Worm (Caenorhabditis elegans) whole organism, early embryonic: ENCODE results near the gene snt-2.

Source experiments
- B0310.2 ChIP-seq: sonication (generic microtip); optimal IDR thresholded peaks from 2 replicates; lab custom pipeline; 2016; ENCODE audit warnings: mild to moderate bottlenecking, missing genetic modification characterization, missing compliant biosample characterization
- F13C5.2 ChIP-seq: sonication (generic microtip); optimal IDR thresholded peaks from 2 replicates; lab custom pipeline; 2017; ENCODE audit warnings: mild to moderate bottlenecking, missing genetic modification characterization, inconsistent platforms, missing compliant biosample characterization
- aly-1 ChIP-seq: sonication (generic microtip); optimal IDR thresholded peaks from 2 replicates; lab custom pipeline; 2016; ENCODE audit warnings: missing genetic modification characterization, missing compliant biosample characterization
- ama-1 ChIP-seq: fragments of 150-350 bp; optimal IDR thresholded peaks from 2 replicates; lab custom pipeline; 2014
- ceh-13 ChIP-seq: fragments of 200-800 bp; sonication (Bioruptor generic); optimal IDR thresholded peaks from 2 replicates; lab custom pipeline; 2018; ENCODE audit warnings: mild to moderate bottlenecking, missing genetic modification characterization, missing compliant biosample characterization
- ceh-36 ChIP-seq: sonication (generic microtip); optimal IDR thresholded peaks from 2 replicates; lab custom pipeline; 2016; ENCODE audit warnings: missing genetic modification characterization, inconsistent platforms, missing compliant biosample characterization
- ets-7 ChIP-seq: sonication (generic microtip); optimal IDR thresholded peaks from 2 replicates; lab custom pipeline; 2016; ENCODE audit warnings: missing genotype, missing genetic modification characterization, missing compliant biosample characterization
- flt-1 ChIP-seq: fragments of 200-800 bp; sonication (Bioruptor generic); IDR thresholded peaks from 2 replicates; pipeline ENCODE4 v1.3.6; 2022; ENCODE audit warnings: missing genetic modification characterization, missing compliant biosample characterization
- hmbx-1 ChIP-seq: sonication (generic microtip); optimal IDR thresholded peaks from 2 replicates; lab custom pipeline; 2016; ENCODE audit warnings: mild to moderate bottlenecking, missing genetic modification characterization, missing compliant biosample characterization
- hmg-4 ChIP-seq: fragments of 200-800 bp; sonication (Bioruptor generic); optimal IDR thresholded peaks from 2 replicates; lab custom pipeline; 2018; ENCODE audit warnings: mild to moderate bottlenecking, missing genetic modification characterization, missing compliant biosample characterization
- hnd-1 ChIP-seq: sonication (generic microtip); optimal IDR thresholded peaks from 2 replicates; lab custom pipeline; 2016; ENCODE audit warnings: missing genetic modification characterization, missing compliant biosample characterization
- pes-1 ChIP-seq: fragments of 200-800 bp; sonication (Bioruptor generic); IDR thresholded peaks from 2 replicates; pipeline ENCODE4 v1.3.6; 2022; ENCODE audit warnings: missing genetic modification reagents, missing genetic modification characterization, missing compliant biosample characterization
- scrt-1 ChIP-seq: fragments of 200-800 bp; sonication (Bioruptor generic); IDR thresholded peaks from 2 replicates; pipeline ENCODE4 v1.3.6; 2022; ENCODE audit warnings: missing genetic modification characterization, missing compliant biosample characterization
- sea-1 ChIP-seq: fragments of 200-800 bp; sonication (Bioruptor generic); conservative IDR thresholded peaks from 2 replicates; pipeline ENCODE4 v1.3.6; 2022; ENCODE audit warnings: missing genetic modification characterization, missing compliant biosample characterization
- tbx-11 ChIP-seq: fragments of 200-800 bp; sonication (Bioruptor generic); IDR thresholded peaks from 2 replicates; pipeline ENCODE4 v1.3.6; 2022; ENCODE audit warnings: missing genetic modification characterization, missing compliant biosample characterization
- tbx-37 ChIP-seq: fragments of 200-800 bp; sonication (Bioruptor generic); conservative IDR thresholded peaks from 2 replicates; pipeline ENCODE4 v1.3.6; 2022; ENCODE audit warnings: missing genetic modification reagents, missing genetic modification characterization, missing compliant biosample characterization
- tra-4 ChIP-seq: sonication (generic microtip); optimal IDR thresholded peaks from 2 replicates; lab custom pipeline; 2017; ENCODE audit warnings: missing genetic modification characterization, missing compliant biosample characterization

The snt-2 gene

ce11 chrIII:789604-790003 is 3.9 kb downstream of the snt-2 start:
- no peak for TF ChIP-seq flt-1
- TF ChIP-seq ama-1 (lab: Kevin White, UChicago) = no peak
- no peak for TF ChIP-seq sea-1 (GFP tag; lab: Robert Waterston, UW)
- no peak for TF ChIP-seq hmbx-1 (tag; lab: Kevin White, UChicago)
- TF ChIP-seq hmg-4 (GFP tag; lab: Kevin White, UChicago) = no peak
- TF ChIP-seq tbx-37 (GFP tag; lab: Robert Waterston, UW) = no peak
- no peak for TF ChIP-seq tra-4 (tag; lab: Kevin White, UChicago)
- no peak for TF ChIP-seq ets-7 (tag; lab: Kevin White, UChicago)
- TF ChIP-seq pes-1 (GFP tag; lab: Robert Waterston, UW) = no peak
- TF ChIP-seq hnd-1 (tag; lab: Kevin White, UChicago) = no peak
- no peak for TF ChIP-seq scrt-1
- TF ChIP-seq tbx-11 (GFP tag; lab: Robert Waterston, UW) = no peak
- no peak for TF ChIP-seq ceh-36
- TF ChIP-seq ceh-13 (GFP tag; lab: Kevin White, UChicago) = no peak
- no peak for TF ChIP-seq aly-1 (tag; lab: Kevin White, UChicago)
- TF ChIP-seq F13C5.2 = no peak
- TF ChIP-seq B0310.2 (tag; lab: Kevin White, UChicago) = no peak

DNA sequence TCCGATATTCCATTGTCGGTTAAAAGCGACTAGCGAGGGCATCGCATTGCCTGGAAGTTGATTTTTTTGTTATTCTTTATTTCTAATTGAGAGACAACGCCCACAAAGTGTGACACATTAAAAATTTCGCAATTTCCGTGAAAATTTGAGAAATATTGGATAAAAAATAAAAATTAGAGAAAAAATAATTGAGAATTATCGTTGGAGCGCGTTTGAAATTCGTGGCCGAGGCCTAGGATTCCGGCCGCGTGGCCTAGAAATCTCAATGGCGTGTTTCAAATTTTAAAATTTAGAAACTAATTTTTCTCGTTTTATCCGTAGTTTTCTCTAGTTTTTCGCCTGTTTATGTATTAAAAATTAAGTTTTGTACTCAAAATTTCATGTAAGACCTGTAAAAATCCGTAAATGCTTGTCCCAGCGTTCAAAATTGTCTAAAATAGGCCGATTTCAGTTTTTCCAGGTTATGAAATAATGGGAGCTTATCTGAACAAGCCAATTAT is 10.2 kb downstream of the snt-2 start, which contains the start of the genes dagl-2 and ppm-1.G:
Gene dagl-2 (minus strand): TSS at position 52 of the 500 bp plus-strand sequence.
Gene ppm-1.G (plus strand): TSS at position 450 of the 500 bp plus-strand sequence.
- TF ChIP-seq tbx-11 (GFP tag; lab: Robert Waterston, UW) (no peak), pes-1 (GFP tag; lab: Robert Waterston, UW) (peak; percentile 64; the same call in 1 of the 2 replicates), tbx-37 (GFP tag; lab: Robert Waterston, UW) (peak; percentile 48; the same call in 1 of the 2 replicates), F13C5.2 (peak; percentile 33)

ce11 chrIII:782503-782902 is 11.0 kb downstream of the snt-2 start:
- no peak for TF ChIP-seq ceh-13 (GFP tag; lab: Kevin White, UChicago)

ce11 chrIII:778771-779170 is 14.8 kb downstream of the snt-2 start, which contains the start of gene alh-11:
Gene alh-11 (minus strand): TSS chrIII:778871.
- TF ChIP-seq hmbx-1 (tag; lab: Kevin White, UChicago) = no peak
- TF ChIP-seq F13C5.2 = no peak
- TF ChIP-seq B0310.2 (tag; lab: Kevin White, UChicago) = no peak
- no peak for TF ChIP-seq pes-1 (GFP tag; lab: Robert Waterston, UW)
- TF ChIP-seq tbx-37 (GFP tag; lab: Robert Waterston, UW) = no peak
- no peak for TF ChIP-seq ets-7 (tag; lab: Kevin White, UChicago)
- no peak for TF ChIP-seq ama-1 (lab: Kevin White, UChicago)
- TF ChIP-seq hmg-4 (GFP tag; lab: Kevin White, UChicago) = no peak
- no peak for TF ChIP-seq tbx-11 (GFP tag; lab: Robert Waterston, UW)
- TF ChIP-seq hnd-1 (tag; lab: Kevin White, UChicago) = no peak
- TF ChIP-seq scrt-1 = no peak
- TF ChIP-seq ceh-13 (GFP tag; lab: Kevin White, UChicago) = no peak

ce11 chrIII:775443-775842 is 18.1 kb downstream of the snt-2 start:
- no peak for TF ChIP-seq F13C5.2
- no peak for TF ChIP-seq ceh-13 (GFP tag; lab: Kevin White, UChicago)
- TF ChIP-seq tbx-11 (GFP tag; lab: Robert Waterston, UW) = no peak
- TF ChIP-seq ets-7 (tag; lab: Kevin White, UChicago) = no peak
- no peak for TF ChIP-seq tbx-37 (GFP tag; lab: Robert Waterston, UW)
- TF ChIP-seq pes-1 (GFP tag; lab: Robert Waterston, UW) = no peak
- no peak for TF ChIP-seq aly-1 (tag; lab: Kevin White, UChicago)
- no peak for TF ChIP-seq B0310.2 (tag; lab: Kevin White, UChicago)
- TF ChIP-seq tra-4 (tag; lab: Kevin White, UChicago) = no peak
- TF ChIP-seq sea-1 (GFP tag; lab: Robert Waterston, UW) = no peak

- no peak for TF ChIP-seq pes-1 (GFP tag; lab: Robert Waterston, UW)
- TF ChIP-seq ceh-13 (GFP tag; lab: Kevin White, UChicago) = no peak
- TF ChIP-seq F13C5.2 = no peak
- TF ChIP-seq tra-4 (tag; lab: Kevin White, UChicago) = no peak
- no peak for TF ChIP-seq hmg-4 (GFP tag; lab: Kevin White, UChicago)
- TF ChIP-seq tbx-37 (GFP tag; lab: Robert Waterston, UW) = no peak
- no peak for TF ChIP-seq ama-1 (lab: Kevin White, UChicago)
- TF ChIP-seq hmbx-1 (tag; lab: Kevin White, UChicago) = no peak
- no peak for TF ChIP-seq B0310.2 (tag; lab: Kevin White, UChicago)
- TF ChIP-seq ceh-36 = no peak
- TF ChIP-seq hnd-1 (tag; lab: Kevin White, UChicago) = no peak
- TF ChIP-seq aly-1 (tag; lab: Kevin White, UChicago) = no peak
- no peak for TF ChIP-seq ets-7 (tag; lab: Kevin White, UChicago)
- TF ChIP-seq sea-1 (GFP tag; lab: Robert Waterston, UW) = no peak
- no peak for TF ChIP-seq scrt-1
- TF ChIP-seq tbx-11 (GFP tag; lab: Robert Waterston, UW) = no peak
- no peak for TF ChIP-seq flt-1
Observed at ce11 chrIII:773114-773513, 20.4 kb downstream of the snt-2 start, which contains the start of gene cyn-6. Gene cyn-6 (plus strand): TSS chrIII:773414.

- TF ChIP-seq pes-1 (GFP tag; lab: Robert Waterston, UW) (no peak), ets-7 (tag; lab: Kevin White, UChicago) (no peak), ama-1 (lab: Kevin White, UChicago) (no peak), hnd-1 (tag; lab: Kevin White, UChicago) (no peak), tbx-37 (GFP tag; lab: Robert Waterston, UW) (no peak), flt-1 (no peak), tbx-11 (GFP tag; lab: Robert Waterston, UW) (no peak), ceh-36 (no peak), tra-4 (tag; lab: Kevin White, UChicago) (no peak), scrt-1 (no peak), hmbx-1 (tag; lab: Kevin White, UChicago) (no peak), B0310.2 (tag; lab: Kevin White, UChicago) (no peak), aly-1 (tag; lab: Kevin White, UChicago) (no peak), ceh-13 (GFP tag; lab: Kevin White, UChicago) (no peak), sea-1 (GFP tag; lab: Robert Waterston, UW) (no peak), hmg-4 (GFP tag; lab: Kevin White, UChicago) (no peak)
Observed at ce11 chrIII:772675-773074, 20.9 kb downstream of the snt-2 start.
